Fruit fly (Drosophila melanogaster): Measurements from ENCODE around the gene SsRbeta.

DNA sequence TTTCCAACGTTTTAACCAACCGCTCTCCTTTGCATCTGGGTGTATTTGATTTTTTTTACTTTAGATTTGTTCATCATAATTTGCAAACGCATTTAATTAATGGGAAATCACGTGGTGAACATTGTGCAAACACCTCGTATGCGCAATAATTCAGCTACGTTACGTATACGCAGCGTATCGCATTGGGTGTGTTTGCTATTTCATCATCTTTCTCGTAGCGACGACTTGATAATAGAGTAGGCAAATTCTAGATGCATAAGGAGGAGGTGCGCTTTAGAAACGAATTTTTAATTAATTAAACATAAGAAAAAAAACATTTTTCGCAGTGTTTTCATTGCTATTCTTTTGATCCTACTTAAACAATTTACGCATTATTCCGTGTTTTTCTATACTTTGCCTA, 24.2 kb downstream of the SsRbeta start:
- TF ChIP-seq usp (GFP tag; optimal IDR thresholded peaks at IDR 0.05) (no peak), EcR (GFP tag; optimal IDR thresholded peaks at IDR 0.05) (no peak), psq (optimal IDR thresholded peaks at IDR 0.05) (no peak), CG8478 (optimal IDR thresholded peaks at IDR 0.05) (no peak), Dll (optimal IDR thresholded peaks at IDR 0.05) (no peak), pan (optimal IDR thresholded peaks at IDR 0.05) (no peak)

All from whole organism.